Fruit fly (Drosophila melanogaster) whole organism, embryonic: Measurements from ENCODE around the gene mora.

ENCODE experiments used
- Ada2b ChIP-seq: fragments of 200-800 bp; sonication (Bioruptor generic); IDR thresholded peaks from 2 replicates; pipeline ENCODE4 v1.3.6; 2022; ENCODE audit warnings: missing biosample characterization, missing genetic modification characterization
- Aef1 ChIP-seq: fragments of 200-800 bp; sonication (Bioruptor generic); IDR thresholded peaks from 3 replicates; pipeline ENCODE4 v1.3.6; 2022; ENCODE audit warnings: missing biosample characterization, missing genetic modification characterization
- Atf-2 ChIP-seq: fragments of 200-800 bp; sonication (Bioruptor generic); optimal IDR thresholded peaks from 2 replicates; lab custom pipeline; 2016; ENCODE audit warnings: missing biosample characterization, missing genetic modification characterization
- Bdp1 ChIP-seq: fragments of 200-800 bp; sonication (Bioruptor generic); optimal IDR thresholded peaks from 3 replicates; lab custom pipeline; 2016; ENCODE audit warnings: missing biosample characterization, missing genetic modification characterization
- CG10565 ChIP-seq: fragments of 200-800 bp; sonication (Bioruptor generic); optimal IDR thresholded peaks from 3 replicates; lab custom pipeline; 2016; ENCODE audit warnings: missing biosample characterization, mild to moderate bottlenecking, missing genetic modification characterization
- CG10654 ChIP-seq: fragments of 200-800 bp; sonication (Bioruptor generic); optimal IDR thresholded peaks from 2 replicates; lab custom pipeline; 2016; ENCODE audit warnings: missing biosample characterization, missing genetic modification characterization
- CG11398 ChIP-seq: fragments of 200-800 bp; sonication (Bioruptor generic); optimal IDR thresholded peaks from 2 replicates; lab custom pipeline; 2016; ENCODE audit warnings: missing biosample characterization, missing genetic modification characterization
- CG13894 ChIP-seq: fragments of 200-800 bp; sonication (Bioruptor generic); optimal IDR thresholded peaks from 3 replicates; lab custom pipeline; 2018; ENCODE audit warnings: missing biosample characterization, mild to moderate bottlenecking, missing genetic modification characterization, moderate library complexity
- CG14014 ChIP-seq: fragments of 200-800 bp; sonication (Bioruptor generic); IDR thresholded peaks from 2 replicates; pipeline ENCODE4 v1.3.6; 2022; ENCODE audit warnings: missing biosample characterization, missing genetic modification characterization
- CG14441 ChIP-seq: fragments of 200-800 bp; sonication (Bioruptor generic); IDR thresholded peaks from 2 replicates; pipeline ENCODE4 v1.3.6; 2022; ENCODE audit warnings: missing biosample characterization, missing genetic modification characterization
- CG15601 ChIP-seq: fragments of 200-800 bp; sonication (Bioruptor generic); optimal IDR thresholded peaks from 3 replicates; lab custom pipeline; 2019; ENCODE audit warnings: missing biosample characterization, mild to moderate bottlenecking, missing genetic modification characterization, moderate library complexity
- CG16815 ChIP-seq: fragments of 200-800 bp; sonication (Bioruptor generic); optimal IDR thresholded peaks from 3 replicates; lab custom pipeline; 2017; ENCODE audit warnings: missing biosample characterization, mild to moderate bottlenecking, missing genetic modification characterization
- CG17359 ChIP-seq: fragments of 200-800 bp; sonication (Bioruptor generic); optimal IDR thresholded peaks from 3 replicates; lab custom pipeline; 2018; ENCODE audit warnings: missing biosample characterization, mild to moderate bottlenecking, missing genetic modification characterization, moderate library complexity
- CG32767 ChIP-seq: fragments of 200-800 bp; sonication (Bioruptor generic); IDR thresholded peaks from 2 replicates; pipeline ENCODE4 v1.3.6; 2022; ENCODE audit warnings: missing biosample characterization, missing genetic modification characterization
- CG4360 ChIP-seq: fragments of 200-800 bp; sonication (Bioruptor generic); IDR thresholded peaks from 2 replicates; pipeline ENCODE4 v1.3.6; 2022; ENCODE audit warnings: missing biosample characterization, missing genetic modification characterization
- CG7839 ChIP-seq: fragments of 200-800 bp; sonication (Bioruptor generic); optimal IDR thresholded peaks from 3 replicates; lab custom pipeline; 2018; ENCODE audit warnings: missing biosample characterization, mild to moderate bottlenecking, missing genetic modification characterization, moderate library complexity
- CrebB ChIP-seq: fragments of 200-800 bp; sonication (Bioruptor generic); optimal IDR thresholded peaks from 3 replicates; lab custom pipeline; 2018; ENCODE audit warnings: missing biosample characterization, mild to moderate bottlenecking, missing genetic modification characterization
- Hmx ChIP-seq: fragments of 200-800 bp; sonication (Bioruptor generic); optimal IDR thresholded peaks from 2 replicates; lab custom pipeline; 2016; ENCODE audit warnings: missing biosample characterization, missing genetic modification characterization
- Oli ChIP-seq: fragments of 200-800 bp; sonication (Bioruptor generic); optimal IDR thresholded peaks from 2 replicates; lab custom pipeline; 2018; ENCODE audit warnings: missing biosample characterization, mild to moderate bottlenecking, missing genetic modification characterization, moderate library complexity
- Spps ChIP-seq: fragments of 200-800 bp; sonication (Bioruptor generic); optimal IDR thresholded peaks from 2 replicates; lab custom pipeline; 2018; ENCODE audit warnings: missing biosample characterization, mild to moderate bottlenecking, missing genetic modification characterization
- aop ChIP-seq: fragments of 200-800 bp; sonication (Bioruptor generic); IDR thresholded peaks from 2 replicates; pipeline ENCODE4 v1.3.6; 2022; ENCODE audit warnings: missing biosample characterization, missing genetic modification characterization
- crol ChIP-seq: fragments of 200-800 bp; sonication (Bioruptor generic); IDR thresholded peaks from 2 replicates; pipeline ENCODE4 v1.3.6; 2022; ENCODE audit warnings: missing biosample characterization, missing genetic modification characterization
- dati ChIP-seq: fragments of 200-800 bp; sonication (Bioruptor generic); IDR thresholded peaks from 2 replicates; pipeline ENCODE4 v1.3.6; 2022; ENCODE audit warnings: missing biosample characterization, missing genetic modification characterization
- dmrt11E ChIP-seq: fragments of 200-800 bp; sonication (Bioruptor generic); optimal IDR thresholded peaks from 3 replicates; lab custom pipeline; 2018; ENCODE audit warnings: missing biosample characterization, mild to moderate bottlenecking, missing genetic modification characterization, moderate library complexity
- dysf ChIP-seq: fragments of 200-800 bp; sonication (Bioruptor generic); IDR thresholded peaks from 3 replicates; pipeline ENCODE4 v1.3.6; 2022; ENCODE audit warnings: missing biosample characterization, missing genetic modification characterization
- emc ChIP-seq: fragments of 200-800 bp; sonication (Bioruptor generic); optimal IDR thresholded peaks from 2 replicates; lab custom pipeline; 2016; ENCODE audit warnings: missing biosample characterization, missing genetic modification characterization
- fd96Cb ChIP-seq: fragments of 200-800 bp; sonication (Bioruptor generic); optimal IDR thresholded peaks from 2 replicates; lab custom pipeline; 2018; ENCODE audit warnings: missing biosample characterization, mild to moderate bottlenecking, missing genetic modification characterization, moderate library complexity
- gce ChIP-seq: fragments of 200-800 bp; sonication (Bioruptor generic); IDR thresholded peaks from 3 replicates; pipeline ENCODE4 v1.3.6; 2022; ENCODE audit warnings: missing biosample characterization, missing genetic modification characterization
- ham ChIP-seq: fragments of 200-800 bp; sonication (Bioruptor generic); IDR thresholded peaks from 2 replicates; pipeline ENCODE4 v1.3.6; 2022; ENCODE audit warnings: missing biosample characterization, missing genetic modification characterization
- kni ChIP-seq: fragments of 200-800 bp; sonication (Bioruptor generic); optimal IDR thresholded peaks from 3 replicates; lab custom pipeline; 2017; ENCODE audit warnings: mild to moderate bottlenecking, missing biosample characterization, missing genetic modification reagents, missing genetic modification characterization
- knrl ChIP-seq: fragments of 200-800 bp; sonication (Bioruptor generic); IDR thresholded peaks from 3 replicates; pipeline ENCODE4 v1.3.6; 2022; ENCODE audit warnings: missing biosample characterization, missing genetic modification characterization; ENCODE audit not compliant: partially characterized antibody
- nau ChIP-seq: fragments of 200-800 bp; sonication (Bioruptor generic); optimal IDR thresholded peaks from 3 replicates; lab custom pipeline; 2017; ENCODE audit warnings: missing biosample characterization, mild to moderate bottlenecking, missing genetic modification characterization, missing genetic modification reagents
- otp ChIP-seq: fragments of 200-800 bp; sonication (Bioruptor generic); IDR thresholded peaks from 3 replicates; pipeline ENCODE4, ENCODE4 v1.3.6; 2022; ENCODE audit warnings: missing biosample characterization, missing genetic modification characterization
- pb ChIP-seq: fragments of 200-800 bp; sonication (Bioruptor generic); optimal IDR thresholded peaks from 3 replicates; lab custom pipeline; 2016; ENCODE audit warnings: missing biosample characterization, missing genetic modification characterization
- pfk ChIP-seq: fragments of 200-800 bp; sonication (Bioruptor generic); optimal IDR thresholded peaks from 2 replicates; lab custom pipeline; 2018; ENCODE audit warnings: missing biosample characterization, mild to moderate bottlenecking, missing genetic modification characterization, moderate library complexity
- psq ChIP-seq: fragments of 200-800 bp; sonication (Bioruptor generic); optimal IDR thresholded peaks from 2 replicates; lab custom pipeline; 2017; ENCODE audit warnings: missing biosample characterization, missing genetic modification characterization
- ro ChIP-seq: fragments of 200-800 bp; sonication (Bioruptor generic); IDR thresholded peaks from 2 replicates; pipeline ENCODE4 v1.3.6; 2022; ENCODE audit warnings: missing biosample characterization, missing genetic modification characterization
- sens ChIP-seq: fragments of 200-800 bp; sonication (Bioruptor generic); peaks from one replicate; lab custom pipeline; 2016; ENCODE audit warnings: missing biosample characterization, missing genetic modification characterization
- sisA ChIP-seq: fragments of 200-800 bp; sonication (Bioruptor generic); IDR thresholded peaks from 2 replicates; pipeline ENCODE4 v1.3.6; 2022; ENCODE audit warnings: missing biosample characterization, missing genetic modification characterization
- sna ChIP-seq: fragments of 200-800 bp; sonication (Bioruptor generic); IDR thresholded peaks from 2 replicates; pipeline ENCODE4 v1.3.6; 2022; ENCODE audit warnings: missing biosample characterization, missing genetic modification characterization; ENCODE audit not compliant: partially characterized antibody
- trem ChIP-seq: fragments of 200-800 bp; optimal IDR thresholded peaks from 3 replicates; lab custom pipeline; 2019; ENCODE audit warnings: missing biosample characterization, mild to moderate bottlenecking, missing genetic modification characterization, moderate library complexity
- unpg ChIP-seq: fragments of 200-800 bp; sonication (Bioruptor generic); optimal IDR thresholded peaks from 3 replicates; lab custom pipeline; 2018; ENCODE audit warnings: missing biosample characterization, mild to moderate bottlenecking, missing genetic modification characterization, moderate library complexity
- wor ChIP-seq: fragments of 200-800 bp; sonication (Bioruptor generic); IDR thresholded peaks from 2 replicates; pipeline ENCODE4 v1.3.6; 2022; ENCODE audit warnings: missing biosample characterization, missing genetic modification characterization
- zen ChIP-seq: fragments of 200-800 bp; sonication (Bioruptor generic); optimal IDR thresholded peaks from 3 replicates; lab custom pipeline; 2018; ENCODE audit warnings: missing biosample characterization, mild to moderate bottlenecking, missing genetic modification characterization, moderate library complexity
- zf30C ChIP-seq: fragments of 200-800 bp; sonication (Bioruptor generic); optimal IDR thresholded peaks from 3 replicates; lab custom pipeline; 2018; ENCODE audit warnings: missing biosample characterization, mild to moderate bottlenecking, missing genetic modification characterization

Gene mora

DNA sequence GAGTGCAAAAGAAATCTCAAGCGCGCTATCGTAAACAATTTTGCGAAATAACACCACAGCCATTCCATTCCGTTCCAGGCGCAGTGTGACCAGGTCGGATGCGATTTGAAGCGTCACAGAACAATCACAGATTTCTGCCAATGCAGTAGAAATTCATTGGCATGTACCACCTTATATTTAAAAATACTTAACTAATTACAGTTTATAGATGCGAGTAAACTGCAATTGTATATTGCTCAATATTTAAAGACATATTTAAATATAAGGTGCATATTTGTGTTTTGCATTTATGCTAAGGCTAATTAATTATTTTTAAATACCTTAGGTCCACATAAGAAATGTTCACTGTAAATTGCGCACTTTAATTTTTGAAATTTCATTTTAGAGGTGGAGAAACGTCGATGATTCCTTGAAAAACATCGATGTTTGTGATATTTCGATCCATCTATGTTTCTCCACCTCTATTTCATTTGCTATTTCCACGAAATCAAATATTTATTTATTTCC lies 7.3 kb downstream of the mora start, which contains the start of the genes SMC6 and CG6204 (continued):
- TF ChIP-seq CG15601 (tag; lab: Kevin White, UChicago) (peak; percentile 87), dysf (GFP tag; lab: Robert Waterston, UW) (peak; percentile 97), unpg (peak; percentile 97), Bdp1 (GFP tag; lab: Kevin White, UChicago) (peak; percentile 73), CG16815 (peak; percentile 95), Aef1 (GFP tag; lab: Robert Waterston, UW) (peak; percentile 95), gce (peak; percentile 92), Spps (tag; lab: Kevin White, UChicago) (peak; percentile 84), CG11398 (GFP tag; lab: Kevin White, UChicago) (peak; percentile 52), CG10565 (GFP tag; lab: Kevin White, UChicago) (peak; percentile 52), trem (tag; lab: Kevin White, UChicago) (peak; percentile 94), CG17359 (peak; percentile 95), zen (tag; lab: Kevin White, UChicago) (peak; percentile 95), CrebB (tag; lab: Kevin White, UChicago) (peak; percentile 90), sna (GFP tag; lab: Robert Waterston, UW) (no peak), ro (GFP tag; lab: Robert Waterston, UW) (peak; percentile 78), Oli (tag; lab: Kevin White, UChicago) (peak; percentile 96), zf30C (GFP tag; lab: Kevin White, UChicago) (no peak), emc (GFP tag; lab: Kevin White, UChicago) (peak; percentile 40), Ada2b (GFP tag; lab: Robert Waterston, UW) (peak; percentile 94), CG7839 (tag; lab: Kevin White, UChicago) (peak; percentile 97), dmrt11E (tag; lab: Kevin White, UChicago) (peak; percentile 93), wor (GFP tag; lab: Robert Waterston, UW) (peak; percentile 88), pfk (peak; percentile 82), fd96Cb (peak; percentile 95), aop (peak; percentile 18; the same call in 1 of the 2 replicates), CG14441 (GFP tag; lab: Robert Waterston, UW) (peak; percentile 95), ham (peak; percentile 85), CG10654 (peak; percentile 88), CG4360 (GFP tag; lab: Robert Waterston, UW) (peak; percentile 59), knrl (GFP tag; lab: Robert Waterston, UW) (peak; percentile 19; the same call in 1 of the 3 replicates), Hmx (peak; percentile 86), psq (GFP tag; lab: Kevin White, UChicago) (peak; percentile 59), kni (no peak), CG32767 (peak; percentile 89), pb (GFP tag; lab: Kevin White, UChicago) (peak; percentile 48), sisA (GFP tag; lab: Robert Waterston, UW) (peak; percentile 95), dati (GFP tag; lab: Robert Waterston, UW) (peak; percentile 78), nau (no peak), CG14014 (peak; percentile 96), CG13894 (peak; percentile 95), otp (GFP tag; lab: Robert Waterston, UW) (peak; percentile 84), Atf-2 (GFP tag; lab: Kevin White, UChicago) (peak; percentile 71), crol (GFP tag; lab: Robert Waterston, UW) (no peak; the same call in 1 of the 2 replicates), sens (GFP tag; lab: Kevin White, UChicago) (peak; percentile 98)
- TF ChIP-seq, all 482 proteins: peak for 428
